Fruit fly (Drosophila melanogaster) whole organism, pupa: Measurements from ENCODE around the gene Lcp65Ag1.
"Not testable (repeated sequence)": the region's sequence is repeated elsewhere in the genome, so short reads cannot be mapped to it uniquely, and the experiment has no call there.

Source experiments
- CG12605 ChIP-seq: fragments of 200-800 bp; sonication (Bioruptor generic); IDR thresholded peaks from 2 replicates; pipeline ENCODE4 v1.3.6; 2022; ENCODE audit warnings: missing biosample characterization, missing genetic modification characterization
- CG15710 ChIP-seq: fragments of 200-800 bp; sonication (Bioruptor generic); optimal IDR thresholded peaks from 2 replicates; lab custom pipeline; 2018; ENCODE audit warnings: missing biosample characterization, mild to moderate bottlenecking, missing genetic modification characterization, moderate library complexity
- CG34367 ChIP-seq: fragments of 200-800 bp; sonication (Bioruptor generic); optimal IDR thresholded peaks from 2 replicates; lab custom pipeline; 2018; ENCODE audit warnings: missing biosample characterization, mild to moderate bottlenecking, missing genetic modification characterization

DNA sequence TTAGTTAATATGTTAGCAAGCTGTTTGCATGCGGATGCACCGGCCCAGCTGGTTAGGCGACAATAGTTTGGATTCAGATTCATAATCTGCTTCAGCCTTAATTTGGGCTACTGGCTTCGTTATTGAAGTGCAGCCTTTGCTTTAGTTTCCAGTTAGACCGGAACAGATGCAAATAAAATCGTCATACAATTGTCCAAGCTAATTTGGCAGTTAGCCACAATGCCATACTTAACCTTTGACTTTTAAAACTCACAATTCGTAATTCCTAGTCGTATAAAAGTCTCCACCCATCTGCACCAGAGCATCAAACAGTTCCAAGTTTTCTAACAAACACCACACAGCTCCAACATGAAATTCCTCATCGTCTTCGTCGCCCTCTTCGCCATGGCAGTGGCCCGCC is 11.3 kb upstream of the Lcp65Ag1 start, which contains the start of gene Lcp65Ab2:
- not testable (repeated sequence) for TF ChIP-seq CG15710 (tag; lab: Kevin White, UChicago); CG34367 (tag; lab: Kevin White, UChicago); CG12605 (GFP tag; lab: Robert Waterston, UW)
